Fruit fly (Drosophila melanogaster) whole organism, embryonic: ENCODE measurements around the gene CG4020.
A peak's percentile ranks its signal among the peaks of the same experiment; 100 is the strongest.

Experiments used
- Asciz ChIP-seq: fragments of 200-800 bp; sonication (Bioruptor generic); optimal IDR thresholded peaks from 2 replicates; lab custom pipeline; 2017; ENCODE audit warnings: missing biosample characterization, mild to moderate bottlenecking, missing genetic modification characterization, missing genetic modification reagents
- Atf-2 ChIP-seq: fragments of 200-800 bp; sonication (Bioruptor generic); optimal IDR thresholded peaks from 2 replicates; lab custom pipeline; 2016; ENCODE audit warnings: missing biosample characterization, missing genetic modification characterization
- BEAF-32 ChIP-seq: fragments of 200-800 bp; sonication (Bioruptor generic); optimal IDR thresholded peaks from 3 replicates; lab custom pipeline; 2017; ENCODE audit warnings: missing biosample characterization, missing genetic modification characterization, mild to moderate bottlenecking, moderate library complexity, missing genetic modification reagents
- CG10267 ChIP-seq: fragments of 200-800 bp; sonication (Bioruptor generic); optimal IDR thresholded peaks from 2 replicates; lab custom pipeline; 2018; ENCODE audit warnings: missing biosample characterization, mild to moderate bottlenecking, missing genetic modification characterization, moderate library complexity
- CG10321 ChIP-seq: fragments of 200-800 bp; sonication (Bioruptor generic); IDR thresholded peaks from 2 replicates; pipeline ENCODE4 v1.3.6; 2022; ENCODE audit warnings: missing biosample characterization, missing genetic modification characterization
- CG11093 ChIP-seq: fragments of 200-800 bp; sonication (Bioruptor generic); IDR thresholded peaks from 3 replicates; pipeline ENCODE4 v1.3.6; 2022; ENCODE audit warnings: missing biosample characterization, missing genetic modification characterization
- CG13775 ChIP-seq: fragments of 200-800 bp; sonication (Bioruptor generic); optimal IDR thresholded peaks from 3 replicates; lab custom pipeline; 2017; ENCODE audit warnings: missing biosample characterization, mild to moderate bottlenecking, missing genetic modification characterization
- CG15514 ChIP-seq: fragments of 200-800 bp; sonication (Bioruptor generic); optimal IDR thresholded peaks from 3 replicates; lab custom pipeline; 2017; ENCODE audit warnings: missing biosample characterization, missing genetic modification characterization, mild to moderate bottlenecking, moderate library complexity, missing genetic modification reagents
- CG16813 ChIP-seq: fragments of 200-800 bp; sonication (Bioruptor generic); IDR thresholded peaks from 3 replicates; pipeline ENCODE4 v1.3.6; 2022; ENCODE audit warnings: missing biosample characterization, missing genetic modification characterization; ENCODE audit not compliant: partially characterized antibody
- CG18011 ChIP-seq: fragments of 200-800 bp; sonication (Bioruptor generic); optimal IDR thresholded peaks from 2 replicates; lab custom pipeline; 2017; ENCODE audit warnings: missing biosample characterization, missing genetic modification characterization, mild to moderate bottlenecking, moderate library complexity, missing genotype
- CG2202 ChIP-seq: fragments of 200-800 bp; sonication (Bioruptor generic); optimal IDR thresholded peaks from 2 replicates; lab custom pipeline; 2018; ENCODE audit warnings: missing biosample characterization, mild to moderate bottlenecking, missing genetic modification characterization
- CG30020 ChIP-seq: fragments of 200-800 bp; optimal IDR thresholded peaks from 2 replicates; lab custom pipeline; 2019; ENCODE audit warnings: missing biosample characterization, mild to moderate bottlenecking, missing genetic modification characterization, moderate library complexity
- CG30403 ChIP-seq: fragments of 200-800 bp; sonication (Bioruptor generic); optimal IDR thresholded peaks from 3 replicates; lab custom pipeline; 2016; ENCODE audit warnings: missing biosample characterization, missing genetic modification characterization
- CG33213 ChIP-seq: fragments of 200-800 bp; sonication (Bioruptor generic); optimal IDR thresholded peaks from 3 replicates; lab custom pipeline; 2016; ENCODE audit warnings: missing biosample characterization, missing genetic modification characterization
- CG4328 ChIP-seq: fragments of 200-800 bp; sonication (Bioruptor generic); optimal IDR thresholded peaks from 3 replicates; lab custom pipeline; 2017; ENCODE audit warnings: missing biosample characterization, missing genetic modification reagents, missing genetic modification characterization
- CG8388 ChIP-seq: fragments of 200-800 bp; sonication (Bioruptor generic); optimal IDR thresholded peaks from 2 replicates; lab custom pipeline; 2019; ENCODE audit warnings: missing biosample characterization, mild to moderate bottlenecking, missing genetic modification characterization, moderate library complexity
- CG9797 ChIP-seq: fragments of 200-800 bp; sonication (Bioruptor generic); optimal IDR thresholded peaks from 3 replicates; lab custom pipeline; 2018; ENCODE audit warnings: missing biosample characterization, mild to moderate bottlenecking, missing genetic modification characterization
- CTCF ChIP-seq: fragments of 200-800 bp; sonication (Bioruptor generic); optimal IDR thresholded peaks from 2 replicates; lab custom pipeline; 2017; ENCODE audit warnings: missing biosample characterization, mild to moderate bottlenecking, missing genetic modification characterization, moderate library complexity
- CkIIα-i1 ChIP-seq: fragments of 200-800 bp; sonication (Bioruptor generic); IDR thresholded peaks from 2 replicates; pipeline ENCODE4 v1.3.6; 2022; ENCODE audit warnings: missing biosample characterization, missing genetic modification characterization
- Dad ChIP-seq: fragments of 200-800 bp; sonication (Bioruptor generic); optimal IDR thresholded peaks from 3 replicates; lab custom pipeline; 2016; ENCODE audit warnings: missing biosample characterization, missing genetic modification characterization
- Elba2 ChIP-seq: fragments of 200-800 bp; sonication (Bioruptor generic); optimal IDR thresholded peaks from 3 replicates; lab custom pipeline; 2016; ENCODE audit warnings: missing biosample characterization, missing genetic modification characterization
- Fer3 ChIP-seq: fragments of 200-800 bp; sonication (Bioruptor generic); optimal IDR thresholded peaks from 2 replicates; lab custom pipeline; 2018; ENCODE audit warnings: missing biosample characterization, mild to moderate bottlenecking, missing genetic modification characterization, moderate library complexity
- H15 ChIP-seq: fragments of 200-800 bp; sonication (Bioruptor generic); IDR thresholded peaks from 3 replicates; pipeline ENCODE4 v1.3.6; 2022; ENCODE audit warnings: missing biosample characterization, missing genetic modification characterization
- HLHmδ ChIP-seq: fragments of 200-800 bp; sonication (Bioruptor generic); optimal IDR thresholded peaks from 2 replicates; lab custom pipeline; 2018; ENCODE audit warnings: missing biosample characterization, mild to moderate bottlenecking, missing genetic modification characterization, moderate library complexity
- Lpt ChIP-seq: fragments of >200 bp; optimal IDR thresholded peaks from 2 replicates; lab custom pipeline; 2018; ENCODE audit warnings: missing biosample characterization, missing genetic modification characterization
- Myb ChIP-seq: fragments of 200-800 bp; sonication (Bioruptor generic); optimal IDR thresholded peaks from 2 replicates; lab custom pipeline; 2016; ENCODE audit warnings: missing biosample characterization, missing genetic modification characterization
- NC2α ChIP-seq: fragments of 200-800 bp; sonication (Bioruptor generic); optimal IDR thresholded peaks from 2 replicates; lab custom pipeline; 2016; ENCODE audit warnings: missing biosample characterization, missing genetic modification characterization
- Optix ChIP-seq: fragments of 200-800 bp; sonication (Bioruptor generic); IDR thresholded peaks from 3 replicates; pipeline ENCODE4 v1.3.6; 2022; ENCODE audit warnings: missing biosample characterization, missing genetic modification characterization
- Six4 ChIP-seq: fragments of 200-800 bp; sonication (Bioruptor generic); optimal IDR thresholded peaks from 2 replicates; lab custom pipeline; 2016; ENCODE audit warnings: missing biosample characterization, missing genetic modification characterization
- Usf ChIP-seq: fragments of 200-800 bp; sonication (Bioruptor generic); optimal IDR thresholded peaks from 2 replicates; lab custom pipeline; 2017; ENCODE audit warnings: missing genotype, missing biosample characterization, missing genetic modification characterization
- bab2 ChIP-seq: fragments of 200-800 bp; sonication (Bioruptor generic); optimal IDR thresholded peaks from 2 replicates; lab custom pipeline; 2016; ENCODE audit warnings: missing biosample characterization, missing genetic modification characterization
- btn ChIP-seq: fragments of 200-800 bp; sonication (Bioruptor generic); optimal IDR thresholded peaks from 2 replicates; lab custom pipeline; 2016; ENCODE audit warnings: missing biosample characterization, missing genetic modification characterization
- caup ChIP-seq: fragments of 200-800 bp; sonication (Bioruptor generic); optimal IDR thresholded peaks from 3 replicates; lab custom pipeline; 2017; ENCODE audit warnings: missing biosample characterization, mild to moderate bottlenecking, missing genetic modification characterization, moderate library complexity; ENCODE audit not compliant: severe bottlenecking
- cg ChIP-seq: fragments of 200-800 bp; sonication (Bioruptor generic); optimal IDR thresholded peaks from 3 replicates; lab custom pipeline; 2019; ENCODE audit warnings: missing biosample characterization, mild to moderate bottlenecking, missing genetic modification characterization, moderate library complexity
- chif ChIP-seq, 2 experiments: fragments of 200-800 bp; sonication (Bioruptor generic); optimal IDR thresholded peaks; 3 replicates each; lab custom pipeline; 2016; ENCODE audit warnings: missing biosample characterization in 2 of 2, missing genetic modification characterization in 2 of 2
- ci ChIP-seq: fragments of 200-800 bp; sonication (Bioruptor generic); IDR thresholded peaks from 3 replicates; pipeline ENCODE4 v1.3.6; 2022; ENCODE audit warnings: missing biosample characterization, missing genetic modification characterization
- crc ChIP-seq: fragments of 200-800 bp; sonication (Bioruptor generic); optimal IDR thresholded peaks from 2 replicates; lab custom pipeline; 2016; ENCODE audit warnings: missing biosample characterization, missing genetic modification characterization
- crol ChIP-seq: fragments of 200-800 bp; sonication (Bioruptor generic); IDR thresholded peaks from 2 replicates; pipeline ENCODE4 v1.3.6; 2022; ENCODE audit warnings: missing biosample characterization, missing genetic modification characterization
- esg ChIP-seq: fragments of 200-800 bp; sonication (Bioruptor generic); conservative IDR thresholded peaks from 2 replicates; pipeline ENCODE4 v1.3.6; 2022; ENCODE audit warnings: missing biosample characterization, missing genetic modification characterization
- fru ChIP-seq: fragments of >200 bp; optimal IDR thresholded peaks from 2 replicates; lab custom pipeline; 2017
- fu2 ChIP-seq: fragments of 200-800 bp; sonication (Bioruptor generic); optimal IDR thresholded peaks from 2 replicates; lab custom pipeline; 2016; ENCODE audit warnings: missing biosample characterization, missing genetic modification characterization
- gce ChIP-seq: fragments of 200-800 bp; sonication (Bioruptor generic); IDR thresholded peaks from 3 replicates; pipeline ENCODE4 v1.3.6; 2022; ENCODE audit warnings: missing biosample characterization, missing genetic modification characterization
- ham ChIP-seq: fragments of 200-800 bp; sonication (Bioruptor generic); IDR thresholded peaks from 2 replicates; pipeline ENCODE4 v1.3.6; 2022; ENCODE audit warnings: missing biosample characterization, missing genetic modification characterization
- kah ChIP-seq: fragments of 200-800 bp; sonication (Bioruptor generic); optimal IDR thresholded peaks from 2 replicates; lab custom pipeline; 2018; ENCODE audit warnings: missing biosample characterization, mild to moderate bottlenecking, missing genetic modification characterization
- nmo ChIP-seq: fragments of 200-800 bp; sonication (Bioruptor generic); optimal IDR thresholded peaks from 2 replicates; lab custom pipeline; 2018; ENCODE audit warnings: missing biosample characterization, mild to moderate bottlenecking, missing genetic modification characterization, moderate library complexity
- pfk ChIP-seq: fragments of 200-800 bp; sonication (Bioruptor generic); optimal IDR thresholded peaks from 2 replicates; lab custom pipeline; 2018; ENCODE audit warnings: missing biosample characterization, mild to moderate bottlenecking, missing genetic modification characterization, moderate library complexity
- pzg ChIP-seq: fragments of 200-800 bp; sonication (Bioruptor generic); optimal IDR thresholded peaks from 3 replicates; lab custom pipeline; 2018; ENCODE audit warnings: missing biosample characterization, mild to moderate bottlenecking, missing genetic modification characterization, moderate library complexity
- schlank ChIP-seq: fragments of 200-800 bp; sonication (Bioruptor generic); optimal IDR thresholded peaks from 2 replicates; lab custom pipeline; 2018; ENCODE audit warnings: missing biosample characterization, mild to moderate bottlenecking, missing genetic modification characterization
- shn ChIP-seq: fragments of 200-800 bp; sonication (Bioruptor generic); optimal IDR thresholded peaks from 3 replicates; lab custom pipeline; 2016; ENCODE audit warnings: missing biosample characterization, missing genetic modification characterization
- sima ChIP-seq: fragments of 200-800 bp; sonication (Bioruptor generic); optimal IDR thresholded peaks from 2 replicates; lab custom pipeline; 2016; ENCODE audit warnings: missing biosample characterization, missing genetic modification characterization
- sr ChIP-seq: fragments of 200-800 bp; sonication (Bioruptor generic); IDR thresholded peaks from 3 replicates; pipeline ENCODE4 v1.3.6; 2022; ENCODE audit warnings: missing biosample characterization, missing genetic modification characterization
- zen ChIP-seq: fragments of 200-800 bp; sonication (Bioruptor generic); optimal IDR thresholded peaks from 3 replicates; lab custom pipeline; 2018; ENCODE audit warnings: missing biosample characterization, mild to moderate bottlenecking, missing genetic modification characterization, moderate library complexity

CG4020 gene

dm6 chrX:5907916-5908315, 2.4 kb downstream of the CG4020 start, which contains the start of gene CG12236 (continued):
- TF ChIP-seq esg (GFP tag; lab: Robert Waterston, UW) (no peak), CG2202 (no peak), Asciz (no peak), ci (peak; percentile 64; the same call in 2 of the 3 replicates), BEAF-32 (GFP tag; lab: Kevin White, UChicago) (peak; percentile 54), Fer3 (tag; lab: Kevin White, UChicago) (peak; percentile 36), CG33213 (GFP tag; lab: Kevin White, UChicago) (peak; percentile 67), Usf (GFP tag; lab: Kevin White, UChicago) (peak; percentile 5), pzg (GFP tag; lab: Kevin White, UChicago) (peak; percentile 97), crol (GFP tag; lab: Robert Waterston, UW) (no peak), shn (GFP tag; lab: Kevin White, UChicago) (no peak), sr (0 out of 3 replicates have a peak, but pooled peaks have one; percentile 36), pfk (GFP tag; lab: Kevin White, UChicago) (peak; percentile 64), NC2α (no peak), HLHmδ (GFP tag; lab: Kevin White, UChicago) (peak; percentile 38), bab2 (peak; percentile 0), cg (GFP tag; lab: Kevin White, UChicago) (no peak), chif (GFP tag; optimal IDR thresholded peaks at IDR 0.05; lab: Kevin White, UChicago) (peak in 1 of 2 experiments; percentile 25), CG18011 (GFP tag; lab: Kevin White, UChicago) (no peak), fu2 (GFP tag; lab: Kevin White, UChicago) (no peak), CG30020 (tag; lab: Kevin White, UChicago) (peak; percentile 22), nmo (GFP tag; lab: Kevin White, UChicago) (peak; percentile 66), CG16813 (0 out of 3 replicates have a peak, but pooled peaks have one; percentile 21), Lpt (GFP tag; lab: Kevin White, UChicago) (no peak), CG4328 (GFP tag; lab: Kevin White, UChicago) (peak; percentile 16), gce (no peak), zen (tag; lab: Kevin White, UChicago) (peak; percentile 42), CG15514 (GFP tag; lab: Kevin White, UChicago) (peak; percentile 89), CG30403 (GFP tag; lab: Kevin White, UChicago) (peak; percentile 30), caup (GFP tag; lab: Kevin White, UChicago) (peak; percentile 74), schlank (no peak), btn (GFP tag; lab: Kevin White, UChicago) (no peak), Elba2 (GFP tag; lab: Kevin White, UChicago) (peak; percentile 72), crc (GFP tag; lab: Kevin White, UChicago) (no peak), kah (GFP tag; lab: Kevin White, UChicago) (peak; percentile 59), CG13775 (no peak), sima (no peak), CG11093 (GFP tag; lab: Robert Waterston, UW) (no peak), CG10267 (tag; lab: Kevin White, UChicago) (peak; percentile 73), CG8388 (GFP tag; lab: Kevin White, UChicago) (no peak), fru (lab: Kevin White, UChicago) (no peak), Optix (GFP tag; lab: Robert Waterston, UW) (0 out of 3 replicates have a peak, but pooled peaks have one; percentile 21), Six4 (GFP tag; lab: Kevin White, UChicago) (no peak), Dad (GFP tag; lab: Kevin White, UChicago) (no peak), CG10321 (GFP tag; lab: Robert Waterston, UW) (peak; percentile 45; the same call in 1 of the 2 replicates), Atf-2 (GFP tag; lab: Kevin White, UChicago) (no peak), CkIIα-i1 (GFP tag; lab: Robert Waterston, UW) (no peak), H15 (GFP tag; lab: Robert Waterston, UW) (no peak), ham (GFP tag; lab: Robert Waterston, UW) (no peak), CTCF (GFP tag; lab: Kevin White, UChicago) (peak; percentile 97), CG9797 (GFP tag; lab: Kevin White, UChicago) (peak; percentile 63), Myb (GFP tag; lab: Kevin White, UChicago) (peak; percentile 90)
